Worm (Caenorhabditis elegans): ENCODE results near the gene pgm-1.

- TF ChIP-seq blmp-1 (tag; optimal IDR thresholded peaks at IDR 0.05) (no peak), rnt-1 (tag; optimal IDR thresholded peaks at IDR 0.05) (no peak), unc-62 (GFP tag; optimal IDR thresholded peaks at IDR 0.05) (no peak), unc-130 (tag; optimal IDR thresholded peaks at IDR 0.05) (no peak), nhr-11 (tag; optimal IDR thresholded peaks at IDR 0.05) (no peak), mep-1 (tag; optimal IDR thresholded peaks at IDR 0.05) (no peak)
Observed at ce11 chrII:4905331-4905730, 16.1 kb downstream of the pgm-1 start.

Measured in whole organism, L1 larva.